Fruit fly (Drosophila melanogaster) whole organism, embryonic: Measurements from ENCODE around the gene Reepl1.

ENCODE experiments used
- B-H1 ChIP-seq: fragments of 200-800 bp; sonication (Bioruptor generic); IDR thresholded peaks from 3 replicates; pipeline ENCODE4 v1.3.6; 2022; ENCODE audit warnings: missing biosample characterization, missing genetic modification characterization
- BEAF-32 ChIP-seq: fragments of 200-800 bp; sonication (Bioruptor generic); optimal IDR thresholded peaks from 3 replicates; lab custom pipeline; 2017; ENCODE audit warnings: missing biosample characterization, missing genetic modification characterization, mild to moderate bottlenecking, moderate library complexity, missing genetic modification reagents
- CG10209 ChIP-seq: fragments of 200-800 bp; sonication (Bioruptor generic); optimal IDR thresholded peaks from 3 replicates; lab custom pipeline; 2017; ENCODE audit warnings: missing biosample characterization, mild to moderate bottlenecking, missing genetic modification characterization, missing genetic modification reagents
- CG1024 ChIP-seq: fragments of 200-800 bp; sonication (Bioruptor generic); IDR thresholded peaks from 2 replicates; pipeline ENCODE4 v1.3.6; 2022; ENCODE audit warnings: missing biosample characterization, missing genetic modification characterization
- CG12219 ChIP-seq: fragments of 200-800 bp; sonication (Bioruptor generic); optimal IDR thresholded peaks from 3 replicates; lab custom pipeline; 2018; ENCODE audit warnings: missing biosample characterization, mild to moderate bottlenecking, missing genetic modification characterization
- CG12391 ChIP-seq: fragments of 200-800 bp; sonication (Bioruptor generic); optimal IDR thresholded peaks from 3 replicates; lab custom pipeline; 2018; ENCODE audit warnings: missing biosample characterization, mild to moderate bottlenecking, missing genetic modification characterization, moderate library complexity
- CG12659 ChIP-seq: fragments of 200-800 bp; sonication (Bioruptor generic); optimal IDR thresholded peaks from 3 replicates; lab custom pipeline; 2017; ENCODE audit warnings: mild to moderate bottlenecking, missing biosample characterization, missing genetic modification reagents, missing genetic modification characterization
- CG12744 ChIP-seq: fragments of 200-800 bp; sonication (Bioruptor generic); optimal IDR thresholded peaks from 2 replicates; lab custom pipeline; 2016; ENCODE audit warnings: missing biosample characterization, missing genetic modification characterization
- CG1647 ChIP-seq: fragments of 200-800 bp; sonication (Bioruptor generic); optimal IDR thresholded peaks from 3 replicates; lab custom pipeline; 2016; ENCODE audit warnings: missing biosample characterization, missing genetic modification characterization
- CG17328 ChIP-seq: fragments of 200-800 bp; sonication (Bioruptor generic); IDR thresholded peaks from 2 replicates; pipeline ENCODE4 v1.3.6; 2022; ENCODE audit warnings: missing biosample characterization, missing genetic modification characterization
- CG18011 ChIP-seq: fragments of 200-800 bp; sonication (Bioruptor generic); optimal IDR thresholded peaks from 2 replicates; lab custom pipeline; 2017; ENCODE audit warnings: missing biosample characterization, missing genetic modification characterization, mild to moderate bottlenecking, moderate library complexity, missing genotype
- CG18619 ChIP-seq: fragments of 200-800 bp; sonication (Bioruptor generic); optimal IDR thresholded peaks from 3 replicates; lab custom pipeline; 2017; ENCODE audit warnings: missing biosample characterization, mild to moderate bottlenecking, missing genetic modification characterization
- CG31441 ChIP-seq: fragments of 200-800 bp; sonication (Bioruptor generic); IDR thresholded peaks from 2 replicates; pipeline ENCODE4 v1.3.6; 2022; ENCODE audit warnings: missing biosample characterization, missing genetic modification characterization
- CG32767 ChIP-seq: fragments of 200-800 bp; sonication (Bioruptor generic); IDR thresholded peaks from 2 replicates; pipeline ENCODE4 v1.3.6; 2022; ENCODE audit warnings: missing biosample characterization, missing genetic modification characterization
- CG32772 ChIP-seq: fragments of 200-800 bp; sonication (Bioruptor generic); IDR thresholded peaks from 2 replicates; pipeline ENCODE4 v1.3.6; 2022; ENCODE audit warnings: missing biosample characterization, missing genetic modification characterization
- CG3726 ChIP-seq: fragments of 200-800 bp; sonication (Bioruptor generic); IDR thresholded peaks from 3 replicates; pipeline ENCODE4, ENCODE4 v1.3.6; 2022; ENCODE audit warnings: missing biosample characterization, missing genetic modification characterization
- CG6175 ChIP-seq: fragments of 200-800 bp; sonication (Bioruptor generic); IDR thresholded peaks from 3 replicates; pipeline ENCODE4 v1.3.6; 2022; ENCODE audit warnings: missing biosample characterization, missing genetic modification characterization
- CG7357 ChIP-seq: fragments of 200-800 bp; sonication (Bioruptor generic); IDR thresholded peaks from 3 replicates; pipeline ENCODE4 v1.3.6; 2022; ENCODE audit warnings: missing biosample characterization, missing genetic modification characterization
- CG7556 ChIP-seq: fragments of 200-800 bp; sonication (Bioruptor generic); optimal IDR thresholded peaks from 2 replicates; lab custom pipeline; 2017; ENCODE audit warnings: missing biosample characterization, mild to moderate bottlenecking, missing genetic modification characterization
- CG9817 ChIP-seq: fragments of 200-800 bp; sonication (Bioruptor generic); optimal IDR thresholded peaks from 2 replicates; lab custom pipeline; 2018; ENCODE audit warnings: missing biosample characterization, mild to moderate bottlenecking, missing genetic modification characterization, moderate library complexity
- CG9932 ChIP-seq: fragments of 200-800 bp; sonication (Bioruptor generic); IDR thresholded peaks from 2 replicates; pipeline ENCODE4 v1.3.6; 2022; ENCODE audit warnings: missing biosample characterization, missing genetic modification characterization
- Chrac-16 ChIP-seq: fragments of 200-800 bp; sonication (Bioruptor generic); optimal IDR thresholded peaks from 3 replicates; lab custom pipeline; 2016; ENCODE audit warnings: missing biosample characterization, missing genetic modification characterization
- Dip3 ChIP-seq: fragments of 200-800 bp; sonication (Bioruptor generic); optimal IDR thresholded peaks from 3 replicates; lab custom pipeline; 2016; ENCODE audit warnings: missing biosample characterization, missing genetic modification characterization
- Elba2 ChIP-seq: fragments of 200-800 bp; sonication (Bioruptor generic); optimal IDR thresholded peaks from 3 replicates; lab custom pipeline; 2016; ENCODE audit warnings: missing biosample characterization, missing genetic modification characterization
- Gug ChIP-seq: fragments of 200-800 bp; sonication (Bioruptor generic); IDR thresholded peaks from 4 replicates; pipeline ENCODE4 v1.3.6; 2022; ENCODE audit warnings: missing biosample characterization, missing genetic modification characterization
- Hr78 ChIP-seq, 2 experiments: fragments of 200-800 bp in 1 of 2; fragments of >200 bp in 1 of 2; sonication (Bioruptor generic) in 1 of 2; optimal IDR thresholded peaks; 2 replicates each; lab custom pipeline; 2017 to 2019; ENCODE audit warnings: missing biosample characterization in 2 of 2, missing genetic modification characterization in 2 of 2, mild to moderate bottlenecking in 1 of 2, moderate library complexity in 1 of 2
- Lim3 ChIP-seq: fragments of 200-800 bp; sonication (Bioruptor generic); IDR thresholded peaks from 2 replicates; pipeline ENCODE4 v1.3.6; 2022; ENCODE audit warnings: missing biosample characterization, missing genetic modification characterization
- Lpt ChIP-seq: fragments of >200 bp; optimal IDR thresholded peaks from 2 replicates; lab custom pipeline; 2018; ENCODE audit warnings: missing biosample characterization, missing genetic modification characterization
- Max ChIP-seq: fragments of 200-800 bp; sonication (Bioruptor generic); optimal IDR thresholded peaks from 2 replicates; lab custom pipeline; 2016; ENCODE audit warnings: missing biosample characterization, mild to moderate bottlenecking, missing genetic modification characterization
- Mes4 ChIP-seq: fragments of 200-800 bp; sonication (Bioruptor generic); optimal IDR thresholded peaks from 2 replicates; lab custom pipeline; 2016; ENCODE audit warnings: missing biosample characterization, missing genetic modification characterization
- Rx ChIP-seq: fragments of 200-800 bp; sonication (Bioruptor generic); IDR thresholded peaks from 2 replicates; pipeline ENCODE4 v1.3.6; 2022; ENCODE audit warnings: missing biosample characterization, missing genetic modification characterization
- Sry-β ChIP-seq: fragments of 200-800 bp; sonication (Bioruptor generic); optimal IDR thresholded peaks from 2 replicates; lab custom pipeline; 2018; ENCODE audit warnings: missing biosample characterization, mild to moderate bottlenecking, missing genetic modification characterization, moderate library complexity
- Ssrp ChIP-seq: fragments of 200-800 bp; sonication (Bioruptor generic); optimal IDR thresholded peaks from 2 replicates; lab custom pipeline; 2018; ENCODE audit warnings: missing biosample characterization, mild to moderate bottlenecking, missing genetic modification characterization, moderate library complexity
- Xbp1 ChIP-seq: fragments of 200-800 bp; sonication (Bioruptor generic); optimal IDR thresholded peaks from 3 replicates; lab custom pipeline; 2016; ENCODE audit warnings: missing biosample characterization, mild to moderate bottlenecking, missing genetic modification characterization
- crol ChIP-seq: fragments of 200-800 bp; sonication (Bioruptor generic); IDR thresholded peaks from 2 replicates; pipeline ENCODE4 v1.3.6; 2022; ENCODE audit warnings: missing biosample characterization, missing genetic modification characterization
- dmrt99B ChIP-seq: fragments of 200-800 bp; sonication (Bioruptor generic); optimal IDR thresholded peaks from 2 replicates; lab custom pipeline; 2018; ENCODE audit warnings: missing biosample characterization, mild to moderate bottlenecking, missing genetic modification characterization, moderate library complexity
- fd96Cb ChIP-seq: fragments of 200-800 bp; sonication (Bioruptor generic); optimal IDR thresholded peaks from 2 replicates; lab custom pipeline; 2018; ENCODE audit warnings: missing biosample characterization, mild to moderate bottlenecking, missing genetic modification characterization, moderate library complexity
- hkb ChIP-seq, 2 experiments: fragments of 200-800 bp in 1 of 2; fragments of >200 bp in 1 of 2; sonication (Bioruptor generic) in 1 of 2; IDR thresholded peaks in 1 of 2; optimal IDR thresholded peaks in 1 of 2; 2 replicates each; pipeline versions ENCODE4 v1.3.6 to Lab custom; 2017 to 2022; ENCODE audit warnings: missing biosample characterization in 1 of 2, missing genetic modification characterization in 1 of 2
- ind ChIP-seq: fragments of 200-800 bp; sonication (Bioruptor generic); optimal IDR thresholded peaks from 3 replicates; lab custom pipeline; 2016; ENCODE audit warnings: missing biosample characterization, missing genetic modification characterization
- oc ChIP-seq: fragments of 200-800 bp; sonication (Bioruptor generic); optimal IDR thresholded peaks from 2 replicates; lab custom pipeline; 2018; ENCODE audit warnings: missing biosample characterization, mild to moderate bottlenecking, missing genetic modification characterization, moderate library complexity
- odd ChIP-seq: fragments of 200-800 bp; sonication (Bioruptor generic); optimal IDR thresholded peaks from 2 replicates; lab custom pipeline; 2017; ENCODE audit warnings: missing biosample characterization, mild to moderate bottlenecking, missing genetic modification characterization
- peb ChIP-seq: fragments of 200-800 bp; sonication (Bioruptor generic); IDR thresholded peaks from 2 replicates; pipeline ENCODE4 v1.3.6; 2022; ENCODE audit warnings: missing biosample characterization, missing genetic modification characterization
- repo ChIP-seq: fragments of 200-800 bp; sonication (Bioruptor generic); optimal IDR thresholded peaks from 2 replicates; lab custom pipeline; 2016; ENCODE audit warnings: missing biosample characterization, missing genetic modification characterization
- slp2 ChIP-seq: fragments of 200-800 bp; sonication (Bioruptor generic); optimal IDR thresholded peaks from 2 replicates; lab custom pipeline; 2016; ENCODE audit warnings: missing biosample characterization, missing genetic modification characterization
- sqz ChIP-seq: fragments of 200-800 bp; sonication (Bioruptor generic); optimal IDR thresholded peaks from 3 replicates; lab custom pipeline; 2018; ENCODE audit warnings: missing biosample characterization, mild to moderate bottlenecking, missing genetic modification characterization
- ttk ChIP-seq: fragments of 200-800 bp; sonication (Bioruptor generic); IDR thresholded peaks from 2 replicates; pipeline ENCODE4 v2.1.2; 2022; ENCODE audit warnings: missing biosample characterization, missing genetic modification characterization
- tx ChIP-seq: fragments of 200-800 bp; sonication (Bioruptor generic); optimal IDR thresholded peaks from 2 replicates; lab custom pipeline; 2016; ENCODE audit warnings: missing biosample characterization, missing genetic modification characterization
- vvl ChIP-seq: fragments of 200-800 bp; sonication (Bioruptor generic); IDR thresholded peaks from 2 replicates; pipeline ENCODE4 v1.3.6; 2022; ENCODE audit warnings: missing biosample characterization, missing genetic modification characterization
- wdn ChIP-seq: fragments of 200-800 bp; sonication (Bioruptor generic); IDR thresholded peaks from 2 replicates; pipeline ENCODE4 v1.3.6; 2022; ENCODE audit warnings: missing biosample characterization, missing genetic modification characterization
- wek ChIP-seq: fragments of 200-800 bp; sonication (Bioruptor generic); optimal IDR thresholded peaks from 3 replicates; lab custom pipeline; 2018; ENCODE audit warnings: missing biosample characterization, mild to moderate bottlenecking, missing genetic modification characterization, moderate library complexity

Reepl1 gene

dm6 chrX:11576540-11576939 lies 4.0 kb downstream of the Reepl1 start, which contains the start of gene CG11695 (continued):
- TF ChIP-seq Xbp1: peak; percentile 73
- no peak for TF ChIP-seq CG6175 (GFP tag; lab: Robert Waterston, UW)
- TF ChIP-seq slp2: no peak
- TF ChIP-seq CG9817 (tag; lab: Kevin White, UChicago): peak; percentile 81
- peak; percentile 81 for TF ChIP-seq CG12391 (tag; lab: Kevin White, UChicago)
- no peak for TF ChIP-seq Hr78 (GFP tag; optimal IDR thresholded peaks at IDR 0.05; lab: Kevin White, UChicago)
- TF ChIP-seq CG12659 (GFP tag; lab: Kevin White, UChicago): peak; percentile 72
- TF ChIP-seq hkb (optimal IDR thresholded peaks at IDR 0.05; lab: Kevin White, UChicago): peak; percentile 51
- peak; percentile 25; the same call in 1 of the 2 replicates for TF ChIP-seq hkb (GFP tag; IDR thresholded peaks at IDR 0.05; lab: Robert Waterston, UW)
- TF ChIP-seq Sry-β (GFP tag; lab: Kevin White, UChicago): peak; percentile 95
- no peak for TF ChIP-seq oc
- TF ChIP-seq CG18011 (GFP tag; lab: Kevin White, UChicago): peak; percentile 23
- peak; percentile 45; the same call in 1 of the 2 replicates for TF ChIP-seq peb
- TF ChIP-seq ttk (GFP tag; lab: Robert Waterston, UW): 0 out of 2 replicates have a peak, but pooled peaks have one; percentile 24
- TF ChIP-seq CG12219 (GFP tag; lab: Kevin White, UChicago): no peak
- no peak for TF ChIP-seq CG12744
- TF ChIP-seq CG18619 (GFP tag; lab: Kevin White, UChicago): peak; percentile 49
- TF ChIP-seq CG7556 (GFP tag; lab: Kevin White, UChicago): peak; percentile 45
- no peak for TF ChIP-seq CG7357
- TF ChIP-seq vvl (GFP tag; lab: Robert Waterston, UW): peak; percentile 52; the same call in 1 of the 2 replicates
- no peak for TF ChIP-seq Lim3
- peak; percentile 17 for TF ChIP-seq CG1647 (GFP tag; lab: Kevin White, UChicago)
- TF ChIP-seq CG3726 (GFP tag; lab: Robert Waterston, UW): no peak
- TF ChIP-seq wek (GFP tag; lab: Kevin White, UChicago): no peak
- TF ChIP-seq ind: peak; percentile 68
- TF ChIP-seq Rx (GFP tag; lab: Robert Waterston, UW): peak; percentile 46
- peak; percentile 52; the same call in 1 of the 4 replicates for TF ChIP-seq Gug (GFP tag; lab: Robert Waterston, UW)
- peak; percentile 52 for TF ChIP-seq Dip3 (GFP tag; lab: Kevin White, UChicago)
- TF ChIP-seq CG17328 (GFP tag; lab: Robert Waterston, UW): 0 out of 2 replicates have a peak, but pooled peaks have one; percentile 42
- TF ChIP-seq repo: no peak
- TF ChIP-seq Ssrp (tag; lab: Kevin White, UChicago): peak; percentile 62
- TF ChIP-seq sqz (GFP tag; lab: Kevin White, UChicago): no peak
- peak; percentile 4 for TF ChIP-seq odd (GFP tag; lab: Kevin White, UChicago)
- TF ChIP-seq Max (GFP tag; lab: Kevin White, UChicago): peak; percentile 55
- peak; percentile 27; the same call in 1 of the 2 replicates for TF ChIP-seq CG1024
- no peak for TF ChIP-seq CG32772 (GFP tag; lab: Robert Waterston, UW)
- TF ChIP-seq tx: peak; percentile 15
- TF ChIP-seq fd96Cb (tag; lab: Kevin White, UChicago): peak; percentile 49
- peak; percentile 19; the same call in 1 of the 2 replicates for TF ChIP-seq CG32767 (GFP tag; lab: Robert Waterston, UW)
- peak; percentile 57 for TF ChIP-seq dmrt99B (tag; lab: Kevin White, UChicago)
- peak; percentile 59 for TF ChIP-seq CG31441 (GFP tag; lab: Robert Waterston, UW)
- peak; percentile 60 for TF ChIP-seq Chrac-16 (GFP tag; lab: Kevin White, UChicago)
- TF ChIP-seq Lpt (GFP tag; lab: Kevin White, UChicago): no peak
- no peak for TF ChIP-seq Elba2 (GFP tag; lab: Kevin White, UChicago)
- no peak for TF ChIP-seq Mes4
- TF ChIP-seq CG9932 (GFP tag; lab: Robert Waterston, UW): peak; percentile 80
- no peak for TF ChIP-seq crol (GFP tag; lab: Robert Waterston, UW)
- TF ChIP-seq CG10209 (GFP tag; lab: Kevin White, UChicago): peak; percentile 35
- TF ChIP-seq BEAF-32 (GFP tag; lab: Kevin White, UChicago): peak; percentile 34
- peak; percentile 45; the same call in 1 of the 2 replicates for TF ChIP-seq wdn (GFP tag; lab: Robert Waterston, UW)
- peak; percentile 45; the same call in 2 of the 3 replicates for TF ChIP-seq B-H1 (GFP tag; lab: Robert Waterston, UW)
